Fruit fly (Drosophila melanogaster) whole organism, embryonic: ENCODE data around the gene HUWE1.
A peak's percentile ranks its signal among the peaks of the same experiment; 100 is the strongest.

Source experiments
- Atf3 ChIP-seq: fragments of 200-800 bp; sonication (Bioruptor generic); optimal IDR thresholded peaks from 3 replicates; lab custom pipeline; 2016; ENCODE audit warnings: missing biosample characterization, missing genetic modification characterization
- BEAF-32 ChIP-seq: fragments of 200-800 bp; sonication (Bioruptor generic); optimal IDR thresholded peaks from 3 replicates; lab custom pipeline; 2017; ENCODE audit warnings: missing biosample characterization, missing genetic modification characterization, mild to moderate bottlenecking, moderate library complexity, missing genetic modification reagents
- CG1024 ChIP-seq: fragments of 200-800 bp; sonication (Bioruptor generic); IDR thresholded peaks from 2 replicates; pipeline ENCODE4 v1.3.6; 2022; ENCODE audit warnings: missing biosample characterization, missing genetic modification characterization
- CG10267 ChIP-seq: fragments of 200-800 bp; sonication (Bioruptor generic); optimal IDR thresholded peaks from 2 replicates; lab custom pipeline; 2018; ENCODE audit warnings: missing biosample characterization, mild to moderate bottlenecking, missing genetic modification characterization, moderate library complexity
- CG10366 ChIP-seq: fragments of 200-800 bp; sonication (Bioruptor generic); IDR thresholded peaks from 2 replicates; pipeline ENCODE4 v1.3.6; 2022; ENCODE audit warnings: missing biosample characterization, missing genetic modification characterization
- CG11247 ChIP-seq: fragments of 200-800 bp; sonication (Bioruptor generic); IDR thresholded peaks from 2 replicates; pipeline ENCODE4 v1.3.6; 2022; ENCODE audit warnings: missing biosample characterization, missing genetic modification characterization
- CG13624 ChIP-seq: fragments of 200-800 bp; sonication (Bioruptor generic); optimal IDR thresholded peaks from 2 replicates; lab custom pipeline; 2016; ENCODE audit warnings: missing biosample characterization, missing genetic modification characterization
- CG16813 ChIP-seq: fragments of 200-800 bp; sonication (Bioruptor generic); IDR thresholded peaks from 3 replicates; pipeline ENCODE4 v1.3.6; 2022; ENCODE audit warnings: missing biosample characterization, missing genetic modification characterization; ENCODE audit not compliant: partially characterized antibody
- CG17361 ChIP-seq: fragments of 200-800 bp; sonication (Bioruptor generic); IDR thresholded peaks from 3 replicates; pipeline ENCODE4 v1.3.6; 2022; ENCODE audit warnings: missing biosample characterization, missing genetic modification characterization
- CG17829 ChIP-seq: fragments of 200-800 bp; optimal IDR thresholded peaks from 2 replicates; lab custom pipeline; 2019; ENCODE audit warnings: missing biosample characterization, mild to moderate bottlenecking, missing genetic modification characterization, moderate library complexity
- CG2116 ChIP-seq: fragments of 200-800 bp; sonication (Bioruptor generic); optimal IDR thresholded peaks from 3 replicates; lab custom pipeline; 2018; ENCODE audit warnings: missing biosample characterization, mild to moderate bottlenecking, missing genetic modification characterization
- CG2129 ChIP-seq: fragments of 200-800 bp; sonication (Bioruptor generic); IDR thresholded peaks from 2 replicates; pipeline ENCODE4 v1.3.6; 2022; ENCODE audit warnings: missing biosample characterization, missing genetic modification characterization; ENCODE audit not compliant: partially characterized antibody
- CG2889 ChIP-seq: fragments of 200-800 bp; sonication (Bioruptor generic); IDR thresholded peaks from 3 replicates; pipeline ENCODE4 v1.3.6; 2022; ENCODE audit warnings: missing biosample characterization, missing genetic modification characterization
- CG30020 ChIP-seq: fragments of 200-800 bp; optimal IDR thresholded peaks from 2 replicates; lab custom pipeline; 2019; ENCODE audit warnings: missing biosample characterization, mild to moderate bottlenecking, missing genetic modification characterization, moderate library complexity
- CG31441 ChIP-seq: fragments of 200-800 bp; sonication (Bioruptor generic); IDR thresholded peaks from 2 replicates; pipeline ENCODE4 v1.3.6; 2022; ENCODE audit warnings: missing biosample characterization, missing genetic modification characterization
- CG3847 ChIP-seq: fragments of 200-800 bp; sonication (Bioruptor generic); IDR thresholded peaks from 2 replicates; pipeline ENCODE4 v1.3.6; 2022; ENCODE audit warnings: missing biosample characterization, missing genetic modification characterization
- CG4328 ChIP-seq: fragments of 200-800 bp; sonication (Bioruptor generic); optimal IDR thresholded peaks from 3 replicates; lab custom pipeline; 2017; ENCODE audit warnings: missing biosample characterization, missing genetic modification reagents, missing genetic modification characterization
- CG6654 ChIP-seq: fragments of 200-800 bp; sonication (Bioruptor generic); optimal IDR thresholded peaks from 2 replicates; lab custom pipeline; 2017; ENCODE audit warnings: missing biosample characterization, mild to moderate bottlenecking, missing genetic modification characterization
- CG6791 ChIP-seq: fragments of 200-800 bp; sonication (Bioruptor generic); IDR thresholded peaks from 3 replicates; pipeline ENCODE4 v1.3.6; 2022; ENCODE audit warnings: missing biosample characterization, missing genetic modification characterization; ENCODE audit not compliant: partially characterized antibody
- CG7357 ChIP-seq: fragments of 200-800 bp; sonication (Bioruptor generic); IDR thresholded peaks from 3 replicates; pipeline ENCODE4 v1.3.6; 2022; ENCODE audit warnings: missing biosample characterization, missing genetic modification characterization
- CG7839 ChIP-seq: fragments of 200-800 bp; sonication (Bioruptor generic); optimal IDR thresholded peaks from 3 replicates; lab custom pipeline; 2018; ENCODE audit warnings: missing biosample characterization, mild to moderate bottlenecking, missing genetic modification characterization, moderate library complexity
- CG7987 ChIP-seq: fragments of 200-800 bp; sonication (Bioruptor generic); optimal IDR thresholded peaks from 2 replicates; lab custom pipeline; 2018; ENCODE audit warnings: missing biosample characterization, mild to moderate bottlenecking, missing genetic modification characterization, moderate library complexity
- CG8359 ChIP-seq: fragments of 200-800 bp; sonication (Bioruptor generic); optimal IDR thresholded peaks from 2 replicates; lab custom pipeline; 2017; ENCODE audit warnings: missing biosample characterization, mild to moderate bottlenecking, missing genetic modification characterization, borderline replicate concordance
- CG9932 ChIP-seq: fragments of 200-800 bp; sonication (Bioruptor generic); IDR thresholded peaks from 2 replicates; pipeline ENCODE4 v1.3.6; 2022; ENCODE audit warnings: missing biosample characterization, missing genetic modification characterization
- Doc3 ChIP-seq: fragments of 200-800 bp; sonication (Bioruptor generic); IDR thresholded peaks from 3 replicates; pipeline ENCODE4 v1.3.6; 2022; ENCODE audit warnings: missing biosample characterization, missing genetic modification characterization; ENCODE audit not compliant: partially characterized antibody
- Dp ChIP-seq: fragments of 200-800 bp; sonication (Bioruptor generic); optimal IDR thresholded peaks from 2 replicates; lab custom pipeline; 2018; ENCODE audit warnings: missing biosample characterization, mild to moderate bottlenecking, missing genetic modification characterization, moderate library complexity
- HHEX ChIP-seq: fragments of 200-800 bp; sonication (Bioruptor generic); optimal IDR thresholded peaks from 3 replicates; lab custom pipeline; 2017; ENCODE audit warnings: missing biosample characterization, mild to moderate bottlenecking, missing genetic modification characterization, missing genetic modification reagents
- HLH4C ChIP-seq: fragments of 200-800 bp; sonication (Bioruptor generic); IDR thresholded peaks from 3 replicates; pipeline ENCODE4 v1.3.6; 2022; ENCODE audit warnings: missing biosample characterization, missing genetic modification characterization; ENCODE audit not compliant: partially characterized antibody
- HLHmδ ChIP-seq: fragments of 200-800 bp; sonication (Bioruptor generic); optimal IDR thresholded peaks from 2 replicates; lab custom pipeline; 2018; ENCODE audit warnings: missing biosample characterization, mild to moderate bottlenecking, missing genetic modification characterization, moderate library complexity
- MBD-R2 ChIP-seq: fragments of 200-800 bp; sonication (Bioruptor generic); IDR thresholded peaks from 2 replicates; pipeline ENCODE4 v1.3.6; 2022; ENCODE audit warnings: missing biosample characterization, missing genetic modification characterization
- Myb ChIP-seq: fragments of 200-800 bp; sonication (Bioruptor generic); optimal IDR thresholded peaks from 2 replicates; lab custom pipeline; 2016; ENCODE audit warnings: missing biosample characterization, missing genetic modification characterization
- PHDP ChIP-seq: fragments of 200-800 bp; sonication (Bioruptor generic); optimal IDR thresholded peaks from 3 replicates; lab custom pipeline; 2018; ENCODE audit warnings: missing biosample characterization, mild to moderate bottlenecking, missing genetic modification characterization, moderate library complexity
- Ravus ChIP-seq: fragments of 200-800 bp; sonication (Bioruptor generic); IDR thresholded peaks from 2 replicates; pipeline ENCODE4 v1.3.6; 2022; ENCODE audit warnings: missing biosample characterization, missing genetic modification characterization
- Sin3A ChIP-seq: fragments of >200 bp; optimal IDR thresholded peaks from 2 replicates; lab custom pipeline; 2018
- Sry-δ ChIP-seq: fragments of 200-800 bp; sonication (Bioruptor generic); optimal IDR thresholded peaks from 2 replicates; lab custom pipeline; 2016; ENCODE audit warnings: missing biosample characterization, missing genetic modification characterization
- Taf1 ChIP-seq: fragments of 200-800 bp; sonication (Bioruptor generic); IDR thresholded peaks from 2 replicates; pipeline ENCODE4 v1.3.6; 2022; ENCODE audit warnings: missing biosample characterization, missing genetic modification characterization
- cas ChIP-seq: fragments of 200-800 bp; sonication (Bioruptor generic); IDR thresholded peaks from 2 replicates; pipeline ENCODE4 v1.3.6; 2022; ENCODE audit warnings: missing biosample characterization, missing genetic modification characterization
- gfzf ChIP-seq: fragments of 200-800 bp; sonication (Bioruptor generic); optimal IDR thresholded peaks from 2 replicates; lab custom pipeline; 2016; ENCODE audit warnings: missing biosample characterization, mild to moderate bottlenecking, missing genetic modification characterization, moderate library complexity
- insv ChIP-seq, 2 experiments: fragments of 200-800 bp; sonication (Bioruptor generic); optimal IDR thresholded peaks; 3 replicates each; lab custom pipeline; 2016 to 2018; ENCODE audit warnings: missing biosample characterization in 2 of 2, missing genetic modification characterization in 2 of 2
- lab ChIP-seq: fragments of 200-800 bp; sonication (Bioruptor generic); optimal IDR thresholded peaks from 3 replicates; lab custom pipeline; 2017; ENCODE audit warnings: missing biosample characterization, missing genetic modification characterization, mild to moderate bottlenecking, moderate library complexity, missing genetic modification reagents
- maf-S ChIP-seq: fragments of 200-800 bp; sonication (Bioruptor generic); optimal IDR thresholded peaks from 2 replicates; lab custom pipeline; 2016; ENCODE audit warnings: missing biosample characterization, missing genetic modification characterization
- nmo ChIP-seq: fragments of 200-800 bp; sonication (Bioruptor generic); optimal IDR thresholded peaks from 2 replicates; lab custom pipeline; 2018; ENCODE audit warnings: missing biosample characterization, mild to moderate bottlenecking, missing genetic modification characterization, moderate library complexity
- psq ChIP-seq: fragments of 200-800 bp; sonication (Bioruptor generic); optimal IDR thresholded peaks from 2 replicates; lab custom pipeline; 2017; ENCODE audit warnings: missing biosample characterization, missing genetic modification characterization
- pum ChIP-seq: fragments of 200-800 bp; sonication (Bioruptor generic); optimal IDR thresholded peaks from 2 replicates; lab custom pipeline; 2016; ENCODE audit warnings: missing biosample characterization, missing genetic modification characterization
- row ChIP-seq: fragments of 200-800 bp; sonication (Bioruptor generic); IDR thresholded peaks from 3 replicates; pipeline ENCODE4 v1.3.6; 2022; ENCODE audit warnings: missing biosample characterization, missing genetic modification characterization
- sna ChIP-seq: fragments of 200-800 bp; sonication (Bioruptor generic); IDR thresholded peaks from 2 replicates; pipeline ENCODE4 v1.3.6; 2022; ENCODE audit warnings: missing biosample characterization, missing genetic modification characterization; ENCODE audit not compliant: partially characterized antibody
- tap ChIP-seq: fragments of 200-800 bp; optimal IDR thresholded peaks from 3 replicates; lab custom pipeline; 2019; ENCODE audit warnings: missing biosample characterization, mild to moderate bottlenecking, missing genetic modification characterization, moderate library complexity
- trem ChIP-seq: fragments of 200-800 bp; optimal IDR thresholded peaks from 3 replicates; lab custom pipeline; 2019; ENCODE audit warnings: missing biosample characterization, mild to moderate bottlenecking, missing genetic modification characterization, moderate library complexity
- unc-4 ChIP-seq: fragments of 200-800 bp; sonication (Bioruptor generic); IDR thresholded peaks from 2 replicates; pipeline ENCODE4 v1.3.6; 2022; ENCODE audit warnings: missing biosample characterization, missing genetic modification characterization; ENCODE audit not compliant: partially characterized antibody
- vnd ChIP-seq: fragments of 200-800 bp; sonication (Bioruptor generic); IDR thresholded peaks from 3 replicates; pipeline ENCODE4 v1.3.6; 2022; ENCODE audit warnings: missing biosample characterization, missing genetic modification characterization; ENCODE audit not compliant: partially characterized antibody
- vvl ChIP-seq: fragments of 200-800 bp; sonication (Bioruptor generic); IDR thresholded peaks from 2 replicates; pipeline ENCODE4 v1.3.6; 2022; ENCODE audit warnings: missing biosample characterization, missing genetic modification characterization

HUWE1 gene

dm6 chrX:15710751-15711179 is 1.7 kb upstream of the HUWE1 start (continued):
- TF ChIP-seq Sin3A (peak; percentile 21), CG3847 (no peak), CG1024 (GFP tag; lab: Robert Waterston, UW) (no peak), HHEX (no peak), CG10366 (GFP tag; lab: Robert Waterston, UW) (no peak), CG4328 (GFP tag; lab: Kevin White, UChicago) (no peak), Ravus (GFP tag; lab: Robert Waterston, UW) (no peak), nmo (GFP tag; lab: Kevin White, UChicago) (no peak), maf-S (GFP tag; lab: Kevin White, UChicago) (no peak), row (peak; percentile 20; the same call in 1 of the 3 replicates), CG2889 (GFP tag; lab: Robert Waterston, UW) (no peak), CG6791 (GFP tag; lab: Robert Waterston, UW) (no peak), Dp (GFP tag; lab: Kevin White, UChicago) (peak; percentile 3), pum (GFP tag; lab: Kevin White, UChicago) (no peak), trem (tag; lab: Kevin White, UChicago) (no peak), CG9932 (GFP tag; lab: Robert Waterston, UW) (no peak), gfzf (GFP tag; lab: Kevin White, UChicago) (peak; percentile 61), CG7839 (tag; lab: Kevin White, UChicago) (no peak), CG11247 (no peak), CG16813 (GFP tag; lab: Robert Waterston, UW) (no peak), tap (tag; lab: Kevin White, UChicago) (no peak), CG31441 (GFP tag; lab: Robert Waterston, UW) (no peak), lab (GFP tag; lab: Kevin White, UChicago) (no peak), CG2116 (GFP tag; lab: Kevin White, UChicago) (peak; percentile 18), CG10267 (tag; lab: Kevin White, UChicago) (peak; percentile 7), Taf1 (GFP tag; lab: Robert Waterston, UW) (no peak), CG8359 (GFP tag; lab: Kevin White, UChicago) (no peak), CG17361 (GFP tag; lab: Robert Waterston, UW) (peak; percentile 23; the same call in 1 of the 3 replicates), CG6654 (GFP tag; lab: Kevin White, UChicago) (no peak), Atf3 (no peak), HLHmδ (no peak), vvl (GFP tag; lab: Robert Waterston, UW) (no peak), psq (GFP tag; lab: Kevin White, UChicago) (no peak), CG7987 (GFP tag; lab: Kevin White, UChicago) (no peak), PHDP (tag; lab: Kevin White, UChicago) (no peak), CG7357 (GFP tag; lab: Robert Waterston, UW) (no peak), CG30020 (tag; lab: Kevin White, UChicago) (peak; percentile 20), CG13624 (GFP tag; lab: Kevin White, UChicago) (no peak)

dm6 chrX:15731968-15732367 is 19.5 kb downstream of the HUWE1 start, which contains the start of gene CG8191:
Gene CG8191 (plus strand): TSS chrX:15732178.
- TF ChIP-seq CG17829 (peak; percentile 6), Myb (GFP tag; lab: Kevin White, UChicago) (peak; percentile 34), unc-4 (GFP tag; lab: Robert Waterston, UW) (peak; percentile 71), vnd (GFP tag; lab: Robert Waterston, UW) (peak; percentile 61; the same call in 2 of the 3 replicates), HLH4C (GFP tag; lab: Robert Waterston, UW) (peak; percentile 82), Sry-δ (GFP tag; lab: Kevin White, UChicago) (peak; percentile 32), CG2129 (GFP tag; lab: Robert Waterston, UW) (peak; percentile 45; the same call in 1 of the 2 replicates), cas (GFP tag; lab: Robert Waterston, UW) (no peak), CG16813 (GFP tag; lab: Robert Waterston, UW) (peak; percentile 68), MBD-R2 (GFP tag; lab: Robert Waterston, UW) (peak; percentile 70), BEAF-32 (GFP tag; lab: Kevin White, UChicago) (peak; percentile 68), sna (peak; percentile 62), Doc3 (GFP tag; lab: Robert Waterston, UW) (peak; percentile 72), insv (GFP tag; optimal IDR thresholded peaks at IDR 0.05; lab: Kevin White, UChicago) (no peak)
